Fruit fly (Drosophila melanogaster): ENCODE data around the gene Dd.
A peak's percentile ranks its signal among the peaks of the same experiment; 100 is the strongest.

The Dd gene

DNA sequence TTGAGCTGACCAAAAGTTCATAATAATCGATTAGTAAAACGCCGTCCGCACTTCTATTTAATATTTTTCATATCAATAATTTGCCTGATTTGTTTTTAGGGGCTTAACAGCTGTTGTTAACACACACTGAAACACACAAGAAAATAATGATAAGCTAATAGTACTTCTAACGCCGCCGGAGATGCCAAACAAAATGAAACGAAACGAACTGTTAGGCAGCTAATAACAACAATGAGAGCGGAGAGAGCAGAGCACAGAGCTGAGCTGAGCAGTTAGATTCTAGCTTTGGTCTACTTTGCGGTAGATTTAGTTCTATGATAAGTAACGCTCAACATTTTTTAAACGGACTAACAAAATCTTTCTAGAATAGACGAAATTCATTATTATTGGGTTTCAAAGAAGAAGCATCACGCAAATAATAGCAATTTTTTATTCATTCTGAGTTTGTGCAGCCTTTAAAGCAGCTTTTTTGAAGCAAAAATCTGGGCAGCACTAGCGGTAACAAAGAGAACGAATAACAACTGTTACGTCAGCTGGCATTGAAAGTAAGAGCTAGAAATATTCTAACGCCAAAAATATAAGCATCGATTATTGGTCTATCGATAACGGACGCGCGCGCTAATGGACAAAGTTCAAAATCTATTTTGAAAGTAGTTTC is 17.2 kb downstream of the Dd start, which contains the start of gene Abca3 (continued):
- TF ChIP-seq CG16813 (GFP tag; IDR thresholded peaks at IDR 0.05; ENCODE audit: partially characterized antibody) (no peak), ham (GFP tag; IDR thresholded peaks at IDR 0.05) (no peak), CG17568 (GFP tag; optimal IDR thresholded peaks at IDR 0.05) (peak; percentile 42), dysf (GFP tag; IDR thresholded peaks at IDR 0.05) (peak; percentile 74; the same call in 2 of the 3 replicates), hkb (optimal IDR thresholded peaks at IDR 0.05) (peak; percentile 47), hkb (GFP tag; IDR thresholded peaks at IDR 0.05) (peak; percentile 41; the same call in 1 of the 2 replicates), klu (GFP tag; IDR thresholded peaks at IDR 0.05) (no peak; the same call in 1 of the 2 replicates), CG15269 (tag; optimal IDR thresholded peaks at IDR 0.05) (peak; percentile 69), CrebB (tag; optimal IDR thresholded peaks at IDR 0.05) (peak; percentile 26), sna (GFP tag; IDR thresholded peaks at IDR 0.05; ENCODE audit: partially characterized antibody) (no peak), CG13123 (GFP tag; optimal IDR thresholded peaks at IDR 0.05) (no peak), CG1233 (GFP tag; optimal IDR thresholded peaks at IDR 0.05) (peak; percentile 58), Hand (GFP tag; optimal IDR thresholded peaks at IDR 0.05) (no peak), CG2116 (GFP tag; optimal IDR thresholded peaks at IDR 0.05) (peak; percentile 28), CG15514 (GFP tag; optimal IDR thresholded peaks at IDR 0.05) (peak; percentile 74), CG7786 (GFP tag; optimal IDR thresholded peaks at IDR 0.05) (peak; percentile 55), CG14667 (GFP tag; IDR thresholded peaks at IDR 0.05) (no peak), CG3726 (GFP tag; IDR thresholded peaks at IDR 0.05) (no peak), otp (GFP tag; IDR thresholded peaks at IDR 0.05) (no peak), Fer3 (tag; optimal IDR thresholded peaks at IDR 0.05) (peak; percentile 77), Mad (GFP tag; optimal IDR thresholded peaks at IDR 0.05) (peak; percentile 11), CG11723 (GFP tag; optimal IDR thresholded peaks at IDR 0.05) (peak; percentile 55), grn (GFP tag; optimal IDR thresholded peaks at IDR 0.05) (peak; percentile 81), CG13775 (GFP tag; optimal IDR thresholded peaks at IDR 0.05) (peak; percentile 64), tin (GFP tag; optimal IDR thresholded peaks at IDR 0.05) (peak; percentile 57), CG2199 (GFP tag; IDR thresholded peaks at IDR 0.05) (no peak), CG1647 (GFP tag; optimal IDR thresholded peaks at IDR 0.05) (peak; percentile 20), CG6813 (GFP tag; optimal IDR thresholded peaks at IDR 0.05) (no peak), so (GFP tag; IDR thresholded peaks at IDR 0.05) (no peak), CG7357 (GFP tag; IDR thresholded peaks at IDR 0.05) (no peak), Asciz (GFP tag; optimal IDR thresholded peaks at IDR 0.05) (no peak), sim (GFP tag; IDR thresholded peaks at IDR 0.05) (no peak), CG8478 (optimal IDR thresholded peaks at IDR 0.05) (no peak), CG1603 (tag; optimal IDR thresholded peaks at IDR 0.05) (peak; percentile 9), Gsc (GFP tag; IDR thresholded peaks at IDR 0.05) (no peak), trh (GFP tag; optimal IDR thresholded peaks at IDR 0.05) (no peak), Poxn (GFP tag; IDR thresholded peaks at IDR 0.05) (peak; percentile 14; the same call in 1 of the 2 replicates), Atf3 (GFP tag; optimal IDR thresholded peaks at IDR 0.05) (peak; percentile 12), br (optimal IDR thresholded peaks at IDR 0.05) (no peak), slou (GFP tag; optimal IDR thresholded peaks at IDR 0.05) (no peak), Trl (optimal IDR thresholded peaks at IDR 0.05) (peak; percentile 63 to 89), Trl (GFP tag; optimal IDR thresholded peaks at IDR 0.05) (peak; percentile 68), HmgZ (tag; optimal IDR thresholded peaks at IDR 0.05) (peak; percentile 55), CG9215 (GFP tag; IDR thresholded peaks at IDR 0.05) (peak; percentile 66), kni (GFP tag; optimal IDR thresholded peaks at IDR 0.05) (peak; percentile 91), mam (GFP tag; optimal IDR thresholded peaks at IDR 0.05) (peak; percentile 68), Doc3 (GFP tag; IDR thresholded peaks at IDR 0.05; ENCODE audit: partially characterized antibody) (0 out of 3 replicates have a peak, but pooled peaks have one; percentile 24), ind (GFP tag; optimal IDR thresholded peaks at IDR 0.05) (peak; percentile 59), CG3838 (GFP tag; optimal IDR thresholded peaks at IDR 0.05) (peak; percentile 40), CG11504 (tag; optimal IDR thresholded peaks at IDR 0.05) (peak; percentile 66), Sry-δ (GFP tag; optimal IDR thresholded peaks at IDR 0.05) (peak; percentile 56)

All from whole organism, embryonic.